Fruit fly (Drosophila melanogaster) whole organism, embryonic: Measurements from ENCODE around the gene Trl.

Source experiments
- Asciz ChIP-seq: fragments of 200-800 bp; sonication (Bioruptor generic); optimal IDR thresholded peaks from 2 replicates; lab custom pipeline; 2017; ENCODE audit warnings: missing biosample characterization, mild to moderate bottlenecking, missing genetic modification characterization, missing genetic modification reagents
- Atf-2 ChIP-seq: fragments of 200-800 bp; sonication (Bioruptor generic); optimal IDR thresholded peaks from 2 replicates; lab custom pipeline; 2016; ENCODE audit warnings: missing biosample characterization, missing genetic modification characterization
- BtbVII ChIP-seq: fragments of 200-800 bp; sonication (Bioruptor generic); optimal IDR thresholded peaks from 3 replicates; lab custom pipeline; 2017; ENCODE audit warnings: missing biosample characterization, mild to moderate bottlenecking, missing genetic modification characterization
- CG10565 ChIP-seq: fragments of 200-800 bp; sonication (Bioruptor generic); optimal IDR thresholded peaks from 3 replicates; lab custom pipeline; 2016; ENCODE audit warnings: missing biosample characterization, mild to moderate bottlenecking, missing genetic modification characterization
- CG12104 ChIP-seq: fragments of 200-800 bp; sonication (Bioruptor generic); optimal IDR thresholded peaks from 3 replicates; lab custom pipeline; 2016; ENCODE audit warnings: missing biosample characterization, missing genetic modification characterization
- CG12744 ChIP-seq: fragments of 200-800 bp; sonication (Bioruptor generic); optimal IDR thresholded peaks from 2 replicates; lab custom pipeline; 2016; ENCODE audit warnings: missing biosample characterization, missing genetic modification characterization
- CG13624 ChIP-seq: fragments of 200-800 bp; sonication (Bioruptor generic); optimal IDR thresholded peaks from 2 replicates; lab custom pipeline; 2016; ENCODE audit warnings: missing biosample characterization, missing genetic modification characterization
- CG13775 ChIP-seq: fragments of 200-800 bp; sonication (Bioruptor generic); optimal IDR thresholded peaks from 3 replicates; lab custom pipeline; 2017; ENCODE audit warnings: missing biosample characterization, mild to moderate bottlenecking, missing genetic modification characterization
- CG14014 ChIP-seq: fragments of 200-800 bp; sonication (Bioruptor generic); IDR thresholded peaks from 2 replicates; pipeline ENCODE4 v1.3.6; 2022; ENCODE audit warnings: missing biosample characterization, missing genetic modification characterization
- CG14965 ChIP-seq: fragments of 200-800 bp; sonication (Bioruptor generic); optimal IDR thresholded peaks from 2 replicates; lab custom pipeline; 2016; ENCODE audit warnings: missing biosample characterization, missing genetic modification characterization, borderline replicate concordance
- CG15269 ChIP-seq: fragments of 200-800 bp; sonication (Bioruptor generic); optimal IDR thresholded peaks from 2 replicates; lab custom pipeline; 2018; ENCODE audit warnings: missing biosample characterization, mild to moderate bottlenecking, missing genetic modification characterization, moderate library complexity
- CG1647 ChIP-seq: fragments of 200-800 bp; sonication (Bioruptor generic); optimal IDR thresholded peaks from 3 replicates; lab custom pipeline; 2016; ENCODE audit warnings: missing biosample characterization, missing genetic modification characterization
- CG1832 ChIP-seq: fragments of 200-800 bp; sonication (Bioruptor generic); optimal IDR thresholded peaks from 2 replicates; lab custom pipeline; 2017; ENCODE audit warnings: missing biosample characterization, mild to moderate bottlenecking, missing genetic modification characterization, inconsistent platforms
- CG34376 ChIP-seq: fragments of 200-800 bp; sonication (Bioruptor generic); optimal IDR thresholded peaks from 2 replicates; lab custom pipeline; 2018; ENCODE audit warnings: missing biosample characterization, mild to moderate bottlenecking, missing genetic modification characterization
- CG3838 ChIP-seq: fragments of 200-800 bp; sonication (Bioruptor generic); optimal IDR thresholded peaks from 3 replicates; lab custom pipeline; 2016; ENCODE audit warnings: missing biosample characterization, missing genetic modification characterization
- CG42726 ChIP-seq: fragments of 200-800 bp; sonication (Bioruptor generic); IDR thresholded peaks from 2 replicates; pipeline ENCODE4 v1.3.6; 2022; ENCODE audit warnings: missing biosample characterization, missing genetic modification characterization; ENCODE audit not compliant: partially characterized antibody
- CG4820 ChIP-seq: fragments of 200-800 bp; sonication (Bioruptor generic); optimal IDR thresholded peaks from 3 replicates; lab custom pipeline; 2016; ENCODE audit warnings: missing biosample characterization, missing genetic modification characterization
- CG6683 ChIP-seq: fragments of 200-800 bp; sonication (Bioruptor generic); optimal IDR thresholded peaks from 2 replicates; lab custom pipeline; 2017; ENCODE audit warnings: missing biosample characterization, mild to moderate bottlenecking, missing genetic modification characterization, missing genetic modification reagents
- CG8089 ChIP-seq: fragments of 200-800 bp; sonication (Bioruptor generic); optimal IDR thresholded peaks from 3 replicates; lab custom pipeline; 2016; ENCODE audit warnings: missing biosample characterization, missing genetic modification characterization
- CG8281 ChIP-seq: fragments of 200-800 bp; sonication (Bioruptor generic); optimal IDR thresholded peaks from 2 replicates; lab custom pipeline; 2018; ENCODE audit warnings: missing biosample characterization, mild to moderate bottlenecking, missing genetic modification characterization, moderate library complexity
- Dbx ChIP-seq: fragments of 200-800 bp; sonication (Bioruptor generic); IDR thresholded peaks from 3 replicates; pipeline ENCODE4 v1.3.6; 2022; ENCODE audit warnings: missing biosample characterization, missing genetic modification characterization
- Ets65A ChIP-seq: fragments of 200-800 bp; sonication (Bioruptor generic); peaks from one replicate; lab custom pipeline; 2016; ENCODE audit warnings: missing biosample characterization, missing genetic modification characterization
- Ets97D ChIP-seq: fragments of 200-800 bp; sonication (Bioruptor generic); optimal IDR thresholded peaks from 3 replicates; lab custom pipeline; 2016; ENCODE audit warnings: missing biosample characterization, missing genetic modification characterization
- GATAe ChIP-seq: fragments of 200-800 bp; sonication (Bioruptor generic); conservative IDR thresholded peaks from 2 replicates; pipeline ENCODE4 v1.3.6; 2022; ENCODE audit warnings: missing biosample characterization, missing genetic modification characterization
- Gsc ChIP-seq: fragments of 200-800 bp; sonication (Bioruptor generic); IDR thresholded peaks from 2 replicates; pipeline ENCODE4 v1.3.6; 2022; ENCODE audit warnings: missing biosample characterization, missing genetic modification characterization
- Hand ChIP-seq: fragments of 200-800 bp; sonication (Bioruptor generic); optimal IDR thresholded peaks from 2 replicates; lab custom pipeline; 2017; ENCODE audit warnings: mild to moderate bottlenecking, missing biosample characterization, missing genetic modification reagents, missing genetic modification characterization
- HmgZ ChIP-seq: fragments of 200-800 bp; sonication (Bioruptor generic); optimal IDR thresholded peaks from 2 replicates; lab custom pipeline; 2018; ENCODE audit warnings: missing biosample characterization, mild to moderate bottlenecking, missing genetic modification characterization
- Hr51 ChIP-seq, 2 experiments: fragments of 200-800 bp; sonication (Bioruptor generic); optimal IDR thresholded peaks; 2 replicates in 1 of 2; 3 replicates in 1 of 2; lab custom pipeline; 2016 to 2018; ENCODE audit warnings: missing biosample characterization in 2 of 2, missing genetic modification characterization in 2 of 2, mild to moderate bottlenecking in 1 of 2, moderate library complexity in 1 of 2
- Max ChIP-seq: fragments of 200-800 bp; sonication (Bioruptor generic); optimal IDR thresholded peaks from 2 replicates; lab custom pipeline; 2016; ENCODE audit warnings: missing biosample characterization, mild to moderate bottlenecking, missing genetic modification characterization
- Med ChIP-seq: fragments of 200-800 bp; sonication (Bioruptor generic); peaks from one replicate; lab custom pipeline; 2016; ENCODE audit warnings: missing biosample characterization, missing genetic modification characterization, mild to moderate bottlenecking, inconsistent platforms, moderate library complexity
- NC2β ChIP-seq: fragments of 200-800 bp; sonication (Bioruptor generic); optimal IDR thresholded peaks from 2 replicates; lab custom pipeline; 2016; ENCODE audit warnings: missing biosample characterization, missing genetic modification characterization
- Poxn ChIP-seq: fragments of 200-800 bp; sonication (Bioruptor generic); IDR thresholded peaks from 2 replicates; pipeline ENCODE4 v1.3.6; 2022; ENCODE audit warnings: missing biosample characterization, missing genetic modification characterization
- Rx ChIP-seq: fragments of 200-800 bp; sonication (Bioruptor generic); IDR thresholded peaks from 2 replicates; pipeline ENCODE4 v1.3.6; 2022; ENCODE audit warnings: missing biosample characterization, missing genetic modification characterization
- Spps ChIP-seq: fragments of 200-800 bp; sonication (Bioruptor generic); optimal IDR thresholded peaks from 2 replicates; lab custom pipeline; 2018; ENCODE audit warnings: missing biosample characterization, mild to moderate bottlenecking, missing genetic modification characterization
- ac ChIP-seq: fragments of 200-800 bp; sonication (Bioruptor generic); optimal IDR thresholded peaks from 3 replicates; lab custom pipeline; 2017; ENCODE audit warnings: missing biosample characterization, mild to moderate bottlenecking, missing genetic modification characterization
- ase ChIP-seq: fragments of 200-800 bp; sonication (Bioruptor generic); IDR thresholded peaks from 3 replicates; pipeline ENCODE4 v1.3.6; 2022; ENCODE audit warnings: missing biosample characterization, missing genetic modification characterization
- br ChIP-seq: fragments of >200 bp; optimal IDR thresholded peaks from 2 replicates; lab custom pipeline; 2017
- caup ChIP-seq: fragments of 200-800 bp; sonication (Bioruptor generic); optimal IDR thresholded peaks from 3 replicates; lab custom pipeline; 2017; ENCODE audit warnings: missing biosample characterization, mild to moderate bottlenecking, missing genetic modification characterization, moderate library complexity; ENCODE audit not compliant: severe bottlenecking
- chif ChIP-seq, 2 experiments: fragments of 200-800 bp; sonication (Bioruptor generic); optimal IDR thresholded peaks; 3 replicates each; lab custom pipeline; 2016; ENCODE audit warnings: missing biosample characterization in 2 of 2, missing genetic modification characterization in 2 of 2
- emc ChIP-seq: fragments of 200-800 bp; sonication (Bioruptor generic); optimal IDR thresholded peaks from 2 replicates; lab custom pipeline; 2016; ENCODE audit warnings: missing biosample characterization, missing genetic modification characterization
- ftz-f1 ChIP-seq: fragments of 200-800 bp; sonication (Bioruptor generic); optimal IDR thresholded peaks from 2 replicates; lab custom pipeline; 2016; ENCODE audit warnings: missing biosample characterization, missing genetic modification characterization
- jigr1 ChIP-seq: fragments of 200-800 bp; sonication (Bioruptor generic); IDR thresholded peaks from 3 replicates; pipeline ENCODE4 v1.3.6; 2022; ENCODE audit warnings: missing biosample characterization, missing genetic modification characterization
- kah ChIP-seq: fragments of 200-800 bp; sonication (Bioruptor generic); optimal IDR thresholded peaks from 2 replicates; lab custom pipeline; 2018; ENCODE audit warnings: missing biosample characterization, mild to moderate bottlenecking, missing genetic modification characterization
- lilli ChIP-seq: fragments of 200-800 bp; sonication (Bioruptor generic); optimal IDR thresholded peaks from 3 replicates; lab custom pipeline; 2016; ENCODE audit warnings: missing biosample characterization, missing genetic modification characterization
- odd ChIP-seq: fragments of 200-800 bp; sonication (Bioruptor generic); optimal IDR thresholded peaks from 2 replicates; lab custom pipeline; 2017; ENCODE audit warnings: missing biosample characterization, mild to moderate bottlenecking, missing genetic modification characterization
- org-1 ChIP-seq: fragments of 200-800 bp; sonication (Bioruptor generic); optimal IDR thresholded peaks from 2 replicates; lab custom pipeline; 2017; ENCODE audit warnings: missing biosample characterization, missing genetic modification characterization
- sc ChIP-seq, 3 experiments: fragments of >200 bp in 2 of 3; fragments of 200-800 bp in 1 of 3; sonication (Bioruptor generic) in 1 of 3; optimal IDR thresholded peaks; 2 replicates in 2 of 3; 3 replicates in 1 of 3; lab custom pipeline; 2017; ENCODE audit warnings: mild to moderate bottlenecking in 1 of 3, missing biosample characterization in 1 of 3, missing genetic modification characterization in 1 of 3, missing genetic modification reagents in 1 of 3
- tll ChIP-seq, 2 experiments: fragments of 200-800 bp in 1 of 2; fragments of >200 bp in 1 of 2; sonication (Bioruptor generic) in 1 of 2; optimal IDR thresholded peaks; 2 replicates each; lab custom pipeline; 2017 to 2019; ENCODE audit warnings: missing biosample characterization in 2 of 2, missing genetic modification characterization in 2 of 2, mild to moderate bottlenecking in 1 of 2, moderate library complexity in 1 of 2
- yki ChIP-seq: fragments of >200 bp; optimal IDR thresholded peaks from 3 replicates; lab custom pipeline; 2018

The Trl gene

dm6 chr3L:14761837-14762785 is 1.3 kb upstream of the Trl start, which contains the start of the genes Tsen34 and Mgat4a (continued):
- peak; percentile 50 for TF ChIP-seq HmgZ (tag; lab: Kevin White, UChicago)
- peak; percentile 33 for TF ChIP-seq lilli (GFP tag; lab: Kevin White, UChicago)
- TF ChIP-seq Dbx (GFP tag; lab: Robert Waterston, UW), result peak; percentile 88
- TF ChIP-seq ac (GFP tag; lab: Kevin White, UChicago), result no peak
- TF ChIP-seq Spps (tag; lab: Kevin White, UChicago), result no peak
- TF ChIP-seq br (lab: Kevin White, UChicago), result no peak
- TF ChIP-seq Max (GFP tag; lab: Kevin White, UChicago), result peak; percentile 53
- TF ChIP-seq CG42726, result no peak
- TF ChIP-seq ase (GFP tag; lab: Robert Waterston, UW), result no peak
- no peak for TF ChIP-seq yki (lab: Kevin White, UChicago)
- TF ChIP-seq CG6683 (GFP tag; lab: Kevin White, UChicago), result peak; percentile 42
- no peak for TF ChIP-seq jigr1 (GFP tag; lab: Robert Waterston, UW)
- TF ChIP-seq tll (GFP tag; optimal IDR thresholded peaks at IDR 0.05; lab: Kevin White, UChicago), result peak in 1 of 2 experiments; percentile 55
- TF ChIP-seq CG15269 (tag; lab: Kevin White, UChicago), result no peak
- no peak for TF ChIP-seq CG3838 (GFP tag; lab: Kevin White, UChicago)
- no peak for TF ChIP-seq Poxn (GFP tag; lab: Robert Waterston, UW)
- TF ChIP-seq CG10565 (GFP tag; lab: Kevin White, UChicago), result no peak
- TF ChIP-seq CG12744 (GFP tag; lab: Kevin White, UChicago), result peak; percentile 52
- TF ChIP-seq org-1 (GFP tag; lab: Kevin White, UChicago), result peak; percentile 46
- TF ChIP-seq BtbVII (GFP tag; lab: Kevin White, UChicago), result peak; percentile 77
- no peak for TF ChIP-seq GATAe (GFP tag; lab: Robert Waterston, UW)
- peak in 1 of 2 experiments; percentile 47 for TF ChIP-seq Hr51 (GFP tag; optimal IDR thresholded peaks at IDR 0.05; lab: Kevin White, UChicago)
- peak; percentile 79 for TF ChIP-seq caup (GFP tag; lab: Kevin White, UChicago)
- peak; percentile 15 for TF ChIP-seq Ets97D
- peak; percentile 14 for TF ChIP-seq emc (GFP tag; lab: Kevin White, UChicago)
- TF ChIP-seq CG4820 (GFP tag; lab: Kevin White, UChicago), result no peak
- TF ChIP-seq Hand (GFP tag; lab: Kevin White, UChicago), result no peak
- peak; percentile 57 for TF ChIP-seq CG1647
- peak; percentile 79 for TF ChIP-seq CG14014 (GFP tag; lab: Robert Waterston, UW)
- no peak for TF ChIP-seq CG1832 (GFP tag; lab: Kevin White, UChicago)
- peak; percentile 3 for TF ChIP-seq CG8089 (GFP tag; lab: Kevin White, UChicago)
- no peak for TF ChIP-seq Atf-2 (GFP tag; lab: Kevin White, UChicago)
- TF ChIP-seq CG8281 (tag; lab: Kevin White, UChicago), result no peak
- peak in 1 of 2 experiments; percentile 28 for TF ChIP-seq chif (GFP tag; optimal IDR thresholded peaks at IDR 0.05; lab: Kevin White, UChicago)
- no peak for TF ChIP-seq Rx
- no peak for TF ChIP-seq Asciz
- peak; percentile 27 for TF ChIP-seq CG14965 (GFP tag; lab: Kevin White, UChicago)
- peak; percentile 33 for TF ChIP-seq CG12104
- TF ChIP-seq Gsc, result no peak
- TF ChIP-seq Ets65A (GFP tag; lab: Kevin White, UChicago), result peak; percentile 56
- peak; percentile 96 for TF ChIP-seq Med (GFP tag; lab: Kevin White, UChicago)
- TF ChIP-seq CG13624 (GFP tag; lab: Kevin White, UChicago), result peak; percentile 52
- TF ChIP-seq ftz-f1 (GFP tag; lab: Kevin White, UChicago), result no peak
- peak; percentile 67 for TF ChIP-seq CG34376 (GFP tag; lab: Kevin White, UChicago)
- TF ChIP-seq kah (GFP tag; lab: Kevin White, UChicago), result peak; percentile 77
- no peak for TF ChIP-seq odd (GFP tag; lab: Kevin White, UChicago)
- TF ChIP-seq sc (optimal IDR thresholded peaks at IDR 0.05; lab: Kevin White, UChicago), result no peak
- no peak for TF ChIP-seq sc (GFP tag; optimal IDR thresholded peaks at IDR 0.05; lab: Kevin White, UChicago)
- TF ChIP-seq CG13775 (GFP tag; lab: Kevin White, UChicago), result no peak
- TF ChIP-seq NC2β (GFP tag; lab: Kevin White, UChicago), result peak; percentile 9
